Worm (Caenorhabditis elegans) whole organism, late embryonic: Measurements from ENCODE around the gene atg-2.

Experiments used
- C38D4.7 ChIP-seq: fragments of 200-800 bp; sonication (Bioruptor generic); optimal IDR thresholded peaks from 2 replicates; lab custom pipeline; 2018; ENCODE audit warnings: mild to moderate bottlenecking, missing genetic modification characterization, moderate library complexity, missing compliant biosample characterization
- K02D7.2 ChIP-seq: sonication (generic microtip); optimal IDR thresholded peaks from 2 replicates; lab custom pipeline; 2017; ENCODE audit warnings: mild to moderate bottlenecking, missing genetic modification characterization, missing compliant biosample characterization
- ama-1 ChIP-seq: fragments of 150-350 bp; optimal IDR thresholded peaks from 2 replicates; lab custom pipeline; 2014
- dmd-4 ChIP-seq: sonication (generic microtip); optimal IDR thresholded peaks from 2 replicates; lab custom pipeline; 2016; ENCODE audit warnings: borderline replicate concordance, missing genetic modification characterization, missing compliant biosample characterization
- hlh-15 ChIP-seq: sonication (generic microtip); optimal IDR thresholded peaks from 2 replicates; lab custom pipeline; 2016; ENCODE audit warnings: missing genetic modification characterization, missing compliant biosample characterization
- nfya-1 ChIP-seq: sonication (generic microtip); optimal IDR thresholded peaks from 2 replicates; lab custom pipeline; 2017; ENCODE audit warnings: missing genetic modification characterization, mild to moderate bottlenecking, missing compliant biosample characterization, antibody characterized with exemption, moderate library complexity
- pros-1 ChIP-seq: fragments of 150-350 bp; optimal IDR thresholded peaks from 2 replicates; lab custom pipeline; 2014; ENCODE audit warnings: missing biosample characterization, missing genetic modification reagents, missing genetic modification characterization
- ref-2 ChIP-seq: sonication (generic microtip); optimal IDR thresholded peaks from 2 replicates; lab custom pipeline; 2016; ENCODE audit warnings: missing genetic modification characterization, missing compliant biosample characterization
- ttx-3 ChIP-seq: sonication (generic microtip); optimal IDR thresholded peaks from 2 replicates; lab custom pipeline; 2016; ENCODE audit warnings: missing genetic modification reagents, missing genetic modification characterization, missing compliant biosample characterization

- TF ChIP-seq ttx-3 (tag; lab: Kevin White, UChicago) (no peak), pros-1 (tag; lab: Kevin White, UChicago) (no peak), hlh-15 (tag; lab: Kevin White, UChicago) (no peak), nfya-1 (no peak), ref-2 (tag; lab: Kevin White, UChicago) (no peak), C38D4.7 (GFP tag; lab: Kevin White, UChicago) (no peak), ama-1 (lab: Kevin White, UChicago) (no peak), dmd-4 (tag; lab: Kevin White, UChicago) (no peak), K02D7.2 (tag; lab: Kevin White, UChicago) (no peak)
These were observed 45.4 kb upstream of the atg-2 start for ce11 chrX:6761211-6761610.
